Fruit fly (Drosophila melanogaster) whole organism, embryonic: Measurements from ENCODE around the gene Sumo.

Source experiments
- Aef1 ChIP-seq: fragments of 200-800 bp; sonication (Bioruptor generic); IDR thresholded peaks from 3 replicates; pipeline ENCODE4 v1.3.6; 2022; ENCODE audit warnings: missing biosample characterization, missing genetic modification characterization
- B-H1 ChIP-seq: fragments of 200-800 bp; sonication (Bioruptor generic); IDR thresholded peaks from 3 replicates; pipeline ENCODE4 v1.3.6; 2022; ENCODE audit warnings: missing biosample characterization, missing genetic modification characterization
- BEAF-32 ChIP-seq: fragments of 200-800 bp; sonication (Bioruptor generic); optimal IDR thresholded peaks from 3 replicates; lab custom pipeline; 2017; ENCODE audit warnings: missing biosample characterization, missing genetic modification characterization, mild to moderate bottlenecking, moderate library complexity, missing genetic modification reagents
- CG11504 ChIP-seq: fragments of 200-800 bp; sonication (Bioruptor generic); optimal IDR thresholded peaks from 3 replicates; lab custom pipeline; 2019; ENCODE audit warnings: missing biosample characterization, mild to moderate bottlenecking, missing genetic modification characterization, moderate library complexity
- CG11723 ChIP-seq: fragments of 200-800 bp; sonication (Bioruptor generic); optimal IDR thresholded peaks from 2 replicates; lab custom pipeline; 2017; ENCODE audit warnings: missing biosample characterization, mild to moderate bottlenecking, missing genetic modification characterization
- CG12391 ChIP-seq: fragments of 200-800 bp; sonication (Bioruptor generic); optimal IDR thresholded peaks from 3 replicates; lab custom pipeline; 2018; ENCODE audit warnings: missing biosample characterization, mild to moderate bottlenecking, missing genetic modification characterization, moderate library complexity
- CG14710 ChIP-seq: fragments of 200-800 bp; sonication (Bioruptor generic); optimal IDR thresholded peaks from 3 replicates; lab custom pipeline; 2019; ENCODE audit warnings: missing biosample characterization, mild to moderate bottlenecking, missing genetic modification characterization, moderate library complexity
- CG15514 ChIP-seq: fragments of 200-800 bp; sonication (Bioruptor generic); optimal IDR thresholded peaks from 3 replicates; lab custom pipeline; 2017; ENCODE audit warnings: missing biosample characterization, missing genetic modification characterization, mild to moderate bottlenecking, moderate library complexity, missing genetic modification reagents
- CG17328 ChIP-seq: fragments of 200-800 bp; sonication (Bioruptor generic); IDR thresholded peaks from 2 replicates; pipeline ENCODE4 v1.3.6; 2022; ENCODE audit warnings: missing biosample characterization, missing genetic modification characterization
- CG17829 ChIP-seq: fragments of 200-800 bp; optimal IDR thresholded peaks from 2 replicates; lab custom pipeline; 2019; ENCODE audit warnings: missing biosample characterization, mild to moderate bottlenecking, missing genetic modification characterization, moderate library complexity
- CG18476 ChIP-seq: fragments of 200-800 bp; sonication (Bioruptor generic); optimal IDR thresholded peaks from 2 replicates; lab custom pipeline; 2016; ENCODE audit warnings: missing biosample characterization, mild to moderate bottlenecking, missing genetic modification characterization
- CG2116 ChIP-seq: fragments of 200-800 bp; sonication (Bioruptor generic); optimal IDR thresholded peaks from 3 replicates; lab custom pipeline; 2018; ENCODE audit warnings: missing biosample characterization, mild to moderate bottlenecking, missing genetic modification characterization
- CG30403 ChIP-seq: fragments of 200-800 bp; sonication (Bioruptor generic); optimal IDR thresholded peaks from 3 replicates; lab custom pipeline; 2016; ENCODE audit warnings: missing biosample characterization, missing genetic modification characterization
- CG3847 ChIP-seq: fragments of 200-800 bp; sonication (Bioruptor generic); IDR thresholded peaks from 2 replicates; pipeline ENCODE4 v1.3.6; 2022; ENCODE audit warnings: missing biosample characterization, missing genetic modification characterization
- CG4282 ChIP-seq: fragments of 200-800 bp; sonication (Bioruptor generic); optimal IDR thresholded peaks from 2 replicates; lab custom pipeline; 2016; ENCODE audit warnings: missing biosample characterization, missing genetic modification characterization
- CG43689 ChIP-seq: fragments of 200-800 bp; sonication (Bioruptor generic); IDR thresholded peaks from 2 replicates; pipeline ENCODE4 v1.3.6; 2022; ENCODE audit warnings: missing biosample characterization, missing genetic modification characterization
- CG7271 ChIP-seq: fragments of 200-800 bp; sonication (Bioruptor generic); optimal IDR thresholded peaks from 2 replicates; lab custom pipeline; 2018; ENCODE audit warnings: missing biosample characterization, mild to moderate bottlenecking, missing genetic modification characterization, moderate library complexity
- CG8359 ChIP-seq: fragments of 200-800 bp; sonication (Bioruptor generic); optimal IDR thresholded peaks from 2 replicates; lab custom pipeline; 2017; ENCODE audit warnings: missing biosample characterization, mild to moderate bottlenecking, missing genetic modification characterization, borderline replicate concordance
- CG8388 ChIP-seq: fragments of 200-800 bp; sonication (Bioruptor generic); optimal IDR thresholded peaks from 2 replicates; lab custom pipeline; 2019; ENCODE audit warnings: missing biosample characterization, mild to moderate bottlenecking, missing genetic modification characterization, moderate library complexity
- CG8765 ChIP-seq: fragments of 200-800 bp; sonication (Bioruptor generic); IDR thresholded peaks from 2 replicates; pipeline ENCODE4 v1.3.6; 2022; ENCODE audit warnings: missing biosample characterization, missing genetic modification characterization
- CG9932 ChIP-seq: fragments of 200-800 bp; sonication (Bioruptor generic); IDR thresholded peaks from 2 replicates; pipeline ENCODE4 v1.3.6; 2022; ENCODE audit warnings: missing biosample characterization, missing genetic modification characterization
- E2f2 ChIP-seq: fragments of 200-800 bp; sonication (Bioruptor generic); IDR thresholded peaks from 2 replicates; pipeline ENCODE4 v1.3.6; 2022; ENCODE audit warnings: missing biosample characterization, missing genetic modification characterization
- ERR ChIP-seq: fragments of 200-800 bp; sonication (Bioruptor generic); optimal IDR thresholded peaks from 2 replicates; lab custom pipeline; 2016; ENCODE audit warnings: missing biosample characterization, missing genetic modification characterization
- H15 ChIP-seq: fragments of 200-800 bp; sonication (Bioruptor generic); IDR thresholded peaks from 3 replicates; pipeline ENCODE4 v1.3.6; 2022; ENCODE audit warnings: missing biosample characterization, missing genetic modification characterization
- Hey ChIP-seq: fragments of 200-800 bp; sonication (Bioruptor generic); optimal IDR thresholded peaks from 3 replicates; lab custom pipeline; 2018; ENCODE audit warnings: missing biosample characterization, mild to moderate bottlenecking, missing genetic modification characterization
- Hmr ChIP-seq: fragments of 200-800 bp; sonication (Bioruptor generic); optimal IDR thresholded peaks from 3 replicates; lab custom pipeline; 2017; ENCODE audit warnings: mild to moderate bottlenecking, missing biosample characterization, missing genetic modification reagents, missing genetic modification characterization
- Hsf ChIP-seq: fragments of 200-800 bp; sonication (Bioruptor generic); optimal IDR thresholded peaks from 3 replicates; lab custom pipeline; 2016; ENCODE audit warnings: missing biosample characterization, missing genetic modification characterization
- MBD-R2 ChIP-seq: fragments of 200-800 bp; sonication (Bioruptor generic); IDR thresholded peaks from 2 replicates; pipeline ENCODE4 v1.3.6; 2022; ENCODE audit warnings: missing biosample characterization, missing genetic modification characterization
- MTF-1 ChIP-seq: fragments of 200-800 bp; sonication (Bioruptor generic); optimal IDR thresholded peaks from 2 replicates; lab custom pipeline; 2018; ENCODE audit warnings: missing biosample characterization, mild to moderate bottlenecking, missing genetic modification characterization, borderline replicate concordance
- Med ChIP-seq: fragments of 200-800 bp; sonication (Bioruptor generic); peaks from one replicate; lab custom pipeline; 2016; ENCODE audit warnings: missing biosample characterization, missing genetic modification characterization, mild to moderate bottlenecking, inconsistent platforms, moderate library complexity
- Meics ChIP-seq: fragments of 200-800 bp; sonication (Bioruptor generic); optimal IDR thresholded peaks from 2 replicates; lab custom pipeline; 2017; ENCODE audit warnings: missing biosample characterization, mild to moderate bottlenecking, missing genetic modification characterization
- Mrtf ChIP-seq: fragments of 200-800 bp; sonication (Bioruptor generic); IDR thresholded peaks from 3 replicates; pipeline ENCODE4 v1.3.6; 2022; ENCODE audit warnings: missing biosample characterization, missing genetic modification characterization
- NC2β ChIP-seq: fragments of 200-800 bp; sonication (Bioruptor generic); optimal IDR thresholded peaks from 2 replicates; lab custom pipeline; 2016; ENCODE audit warnings: missing biosample characterization, missing genetic modification characterization
- TFAM ChIP-seq: fragments of 200-800 bp; sonication (Bioruptor generic); optimal IDR thresholded peaks from 2 replicates; lab custom pipeline; 2017; ENCODE audit warnings: missing biosample characterization, missing genetic modification characterization, inconsistent platforms
- Xbp1 ChIP-seq: fragments of 200-800 bp; sonication (Bioruptor generic); optimal IDR thresholded peaks from 3 replicates; lab custom pipeline; 2016; ENCODE audit warnings: missing biosample characterization, mild to moderate bottlenecking, missing genetic modification characterization
- al ChIP-seq: fragments of 200-800 bp; sonication (Bioruptor generic); IDR thresholded peaks from 2 replicates; pipeline ENCODE4 v1.3.6; 2022; ENCODE audit warnings: missing biosample characterization, missing genetic modification characterization
- btn ChIP-seq: fragments of 200-800 bp; sonication (Bioruptor generic); optimal IDR thresholded peaks from 2 replicates; lab custom pipeline; 2016; ENCODE audit warnings: missing biosample characterization, missing genetic modification characterization
- dm ChIP-seq: fragments of 200-800 bp; sonication (Bioruptor generic); optimal IDR thresholded peaks from 3 replicates; lab custom pipeline; 2016; ENCODE audit warnings: missing biosample characterization, missing genetic modification characterization
- ems ChIP-seq: fragments of 200-800 bp; sonication (Bioruptor generic); optimal IDR thresholded peaks from 3 replicates; lab custom pipeline; 2016; ENCODE audit warnings: missing biosample characterization, missing genetic modification characterization
- fu2 ChIP-seq: fragments of 200-800 bp; sonication (Bioruptor generic); optimal IDR thresholded peaks from 2 replicates; lab custom pipeline; 2016; ENCODE audit warnings: missing biosample characterization, missing genetic modification characterization
- gfzf ChIP-seq: fragments of 200-800 bp; sonication (Bioruptor generic); optimal IDR thresholded peaks from 2 replicates; lab custom pipeline; 2016; ENCODE audit warnings: missing biosample characterization, mild to moderate bottlenecking, missing genetic modification characterization, moderate library complexity
- pum ChIP-seq: fragments of 200-800 bp; sonication (Bioruptor generic); optimal IDR thresholded peaks from 2 replicates; lab custom pipeline; 2016; ENCODE audit warnings: missing biosample characterization, missing genetic modification characterization
- pzg ChIP-seq: fragments of 200-800 bp; sonication (Bioruptor generic); optimal IDR thresholded peaks from 3 replicates; lab custom pipeline; 2018; ENCODE audit warnings: missing biosample characterization, mild to moderate bottlenecking, missing genetic modification characterization, moderate library complexity
- row ChIP-seq: fragments of 200-800 bp; sonication (Bioruptor generic); IDR thresholded peaks from 3 replicates; pipeline ENCODE4 v1.3.6; 2022; ENCODE audit warnings: missing biosample characterization, missing genetic modification characterization
- salm ChIP-seq: fragments of 200-800 bp; sonication (Bioruptor generic); optimal IDR thresholded peaks from 2 replicates; lab custom pipeline; 2018; ENCODE audit warnings: missing biosample characterization, mild to moderate bottlenecking, missing genetic modification characterization
- so ChIP-seq: fragments of 200-800 bp; sonication (Bioruptor generic); IDR thresholded peaks from 3 replicates; pipeline ENCODE4 v1.3.6; 2022; ENCODE audit warnings: missing biosample characterization, missing genetic modification characterization
- stc ChIP-seq: fragments of 200-800 bp; sonication (Bioruptor generic); IDR thresholded peaks from 2 replicates; pipeline ENCODE4 v1.3.6; 2022; ENCODE audit warnings: missing biosample characterization, missing genetic modification characterization
- stwl ChIP-seq: fragments of 200-800 bp; sonication (Bioruptor generic); optimal IDR thresholded peaks from 3 replicates; lab custom pipeline; 2018; ENCODE audit warnings: missing biosample characterization, mild to moderate bottlenecking, missing genetic modification characterization, moderate library complexity
- tio ChIP-seq: fragments of 200-800 bp; sonication (Bioruptor generic); optimal IDR thresholded peaks from 2 replicates; lab custom pipeline; 2017; ENCODE audit warnings: missing biosample characterization, missing genetic modification characterization, inconsistent platforms
- vnd ChIP-seq: fragments of 200-800 bp; sonication (Bioruptor generic); IDR thresholded peaks from 3 replicates; pipeline ENCODE4 v1.3.6; 2022; ENCODE audit warnings: missing biosample characterization, missing genetic modification characterization; ENCODE audit not compliant: partially characterized antibody

The Sumo gene

dm6 chr2L:6919850-6920660, 47.4 kb downstream of the Sumo start, which contains the start of gene x16 (continued):
- TF ChIP-seq al: no peak
- no peak for TF ChIP-seq NC2β (GFP tag; lab: Kevin White, UChicago)
- no peak for TF ChIP-seq CG11723 (GFP tag; lab: Kevin White, UChicago)
- no peak for TF ChIP-seq dm (GFP tag; lab: Kevin White, UChicago)
- TF ChIP-seq H15 (GFP tag; lab: Robert Waterston, UW): no peak
- no peak for TF ChIP-seq tio (GFP tag; lab: Kevin White, UChicago)
- TF ChIP-seq Med (GFP tag; lab: Kevin White, UChicago): peak; percentile 10
- TF ChIP-seq fu2: peak; percentile 8
- no peak for TF ChIP-seq CG17829 (tag; lab: Kevin White, UChicago)
- TF ChIP-seq Hmr: no peak
- TF ChIP-seq CG9932 (GFP tag; lab: Robert Waterston, UW): peak; percentile 37; the same call in 1 of the 2 replicates
- TF ChIP-seq Aef1: no peak
- peak; percentile 50 for TF ChIP-seq CG14710 (tag; lab: Kevin White, UChicago)
- TF ChIP-seq MTF-1 (GFP tag; lab: Kevin White, UChicago): no peak
- peak; percentile 56 for TF ChIP-seq pzg (GFP tag; lab: Kevin White, UChicago)
- peak; percentile 35 for TF ChIP-seq CG11504 (tag; lab: Kevin White, UChicago)
- no peak for TF ChIP-seq ems (GFP tag; lab: Kevin White, UChicago)
- no peak for TF ChIP-seq CG43689 (GFP tag; lab: Robert Waterston, UW)
- TF ChIP-seq stc: no peak
- TF ChIP-seq Meics (GFP tag; lab: Kevin White, UChicago): no peak
- no peak for TF ChIP-seq CG15514 (GFP tag; lab: Kevin White, UChicago)
- no peak for TF ChIP-seq CG2116 (GFP tag; lab: Kevin White, UChicago)
- no peak for TF ChIP-seq TFAM
- no peak for TF ChIP-seq pum (GFP tag; lab: Kevin White, UChicago)
- TF ChIP-seq MBD-R2 (GFP tag; lab: Robert Waterston, UW): peak; percentile 39
- no peak for TF ChIP-seq CG18476
- no peak for TF ChIP-seq salm (tag; lab: Kevin White, UChicago)
- no peak for TF ChIP-seq stwl (tag; lab: Kevin White, UChicago)
- no peak for TF ChIP-seq CG8359 (GFP tag; lab: Kevin White, UChicago)
- TF ChIP-seq CG3847: peak; percentile 36; the same call in 1 of the 2 replicates
- TF ChIP-seq CG30403 (GFP tag; lab: Kevin White, UChicago): peak; percentile 10
- TF ChIP-seq CG4282: no peak
- no peak for TF ChIP-seq CG8388 (GFP tag; lab: Kevin White, UChicago)
- TF ChIP-seq row (GFP tag; lab: Robert Waterston, UW): peak; percentile 34; the same call in 2 of the 3 replicates
- no peak for TF ChIP-seq CG7271 (tag; lab: Kevin White, UChicago)
- no peak for TF ChIP-seq Hey
- no peak for TF ChIP-seq btn
- TF ChIP-seq vnd: no peak
- TF ChIP-seq Hsf (GFP tag; lab: Kevin White, UChicago): peak; percentile 10
- TF ChIP-seq CG12391 (tag; lab: Kevin White, UChicago): peak; percentile 18
- peak; percentile 37 for TF ChIP-seq BEAF-32 (GFP tag; lab: Kevin White, UChicago)
- no peak for TF ChIP-seq Mrtf (GFP tag; lab: Robert Waterston, UW)
- TF ChIP-seq so: no peak
- peak; percentile 85 for TF ChIP-seq gfzf (GFP tag; lab: Kevin White, UChicago)
- TF ChIP-seq E2f2 (GFP tag; lab: Robert Waterston, UW): peak; percentile 54
- TF ChIP-seq ERR (GFP tag; lab: Kevin White, UChicago): no peak
- TF ChIP-seq CG8765: no peak
- no peak for TF ChIP-seq B-H1 (GFP tag; lab: Robert Waterston, UW)
- no peak for TF ChIP-seq CG17328 (GFP tag; lab: Robert Waterston, UW)
- TF ChIP-seq Xbp1 (GFP tag; lab: Kevin White, UChicago): peak; percentile 10
